Worm (Caenorhabditis elegans) whole organism, L2 larva: ENCODE results near the gene ZK470.4.

ENCODE experiments used
- ama-1 ChIP-seq: fragments of 150-350 bp; optimal IDR thresholded peaks from 2 replicates; lab custom pipeline; 2018; ENCODE audit warnings: inconsistent platforms
- ceh-82 ChIP-seq: fragments of 150-350 bp; optimal IDR thresholded peaks from 2 replicates; lab custom pipeline; 2014; ENCODE audit warnings: missing biosample characterization, missing genetic modification characterization
- lin-11 ChIP-seq: fragments of 150-350 bp; sonication (generic microtip); optimal IDR thresholded peaks from 2 replicates; lab custom pipeline; 2014; ENCODE audit warnings: missing biosample characterization, missing genetic modification characterization, inconsistent platforms, mixed read lengths
- lin-13 ChIP-seq: fragments of 150-350 bp; optimal IDR thresholded peaks from 2 replicates; lab custom pipeline; 2014; ENCODE audit warnings: missing biosample characterization, missing genetic modification reagents, missing genetic modification characterization
- lsy-2 ChIP-seq, 2 experiments: fragments of 150-350 bp in 1 of 2; sonication (generic microtip) in 1 of 2; optimal IDR thresholded peaks; 2 replicates each; lab custom pipeline; 2014 to 2017; ENCODE audit warnings: missing biosample characterization in 2 of 2, missing genetic modification characterization in 2 of 2
- mdl-1 ChIP-seq, 2 experiments: fragments of 150-350 bp in 1 of 2; sonication (generic microtip) in 1 of 2; optimal IDR thresholded peaks; 2 replicates each; lab custom pipeline; 2017; ENCODE audit warnings: missing biosample characterization in 2 of 2, missing genetic modification characterization in 2 of 2
- nhr-10 ChIP-seq: sonication (generic microtip); optimal IDR thresholded peaks from 2 replicates; lab custom pipeline; 2017; ENCODE audit warnings: missing biosample characterization, missing genetic modification characterization
- nhr-12 ChIP-seq: fragments of 150-350 bp; optimal IDR thresholded peaks from 2 replicates; lab custom pipeline; 2014; ENCODE audit warnings: missing biosample characterization, missing genetic modification characterization
- nhr-237 ChIP-seq: fragments of 150-350 bp; optimal IDR thresholded peaks from 2 replicates; lab custom pipeline; 2014; ENCODE audit warnings: missing biosample characterization, missing genetic modification characterization
- nhr-77 ChIP-seq: fragments of 150-350 bp; optimal IDR thresholded peaks from 2 replicates; lab custom pipeline; 2014; ENCODE audit warnings: missing biosample characterization, missing genetic modification characterization
- unc-62 ChIP-seq: fragments of 150-350 bp; optimal IDR thresholded peaks from 2 replicates; lab custom pipeline; 2014; ENCODE audit warnings: missing biosample characterization, missing genetic modification reagents, missing genetic modification characterization
- ztf-1 ChIP-seq: fragments of 200-800 bp; sonication (Bioruptor generic); conservative IDR thresholded peaks from 2 replicates; pipeline ENCODE4 v1.3.6; 2022; ENCODE audit warnings: missing genetic modification characterization, missing compliant biosample characterization
- ztf-11 ChIP-seq: sonication (generic microtip); optimal IDR thresholded peaks from 2 replicates; lab custom pipeline; 2017; ENCODE audit warnings: missing biosample characterization, missing genetic modification characterization

- TF ChIP-seq lin-13 (no peak), ceh-82 (tag; lab: Kevin White, UChicago) (no peak), ama-1 (lab: Kevin White, UChicago) (no peak), mdl-1 (tag; optimal IDR thresholded peaks at IDR 0.05; lab: Kevin White, UChicago) (no peak), ztf-1 (GFP tag; lab: Robert Waterston, UW) (no peak), nhr-237 (no peak), lin-11 (tag; lab: Kevin White, UChicago) (no peak), nhr-10 (tag; lab: Kevin White, UChicago) (no peak), nhr-77 (tag; lab: Kevin White, UChicago) (no peak), ztf-11 (tag; lab: Kevin White, UChicago) (no peak), unc-62 (GFP tag; lab: Kevin White, UChicago) (no peak), lsy-2 (tag; optimal IDR thresholded peaks at IDR 0.05; lab: Kevin White, UChicago) (no peak), nhr-12 (no peak)
Observed at ce11 chrX:4148449-4149031, 9.0 kb upstream of the ZK470.4 start.
